Worm (Caenorhabditis elegans) whole organism, early embryonic: Measurements from ENCODE around the gene pigx-1.

Experiments
- B0310.2 ChIP-seq: sonication (generic microtip); optimal IDR thresholded peaks from 2 replicates; lab custom pipeline; 2016; ENCODE audit warnings: mild to moderate bottlenecking, missing genetic modification characterization, missing compliant biosample characterization
- ama-1 ChIP-seq: fragments of 150-350 bp; optimal IDR thresholded peaks from 2 replicates; lab custom pipeline; 2014
- ceh-13 ChIP-seq: fragments of 200-800 bp; sonication (Bioruptor generic); optimal IDR thresholded peaks from 2 replicates; lab custom pipeline; 2018; ENCODE audit warnings: mild to moderate bottlenecking, missing genetic modification characterization, missing compliant biosample characterization
- ceh-36 ChIP-seq: sonication (generic microtip); optimal IDR thresholded peaks from 2 replicates; lab custom pipeline; 2016; ENCODE audit warnings: missing genetic modification characterization, inconsistent platforms, missing compliant biosample characterization
- ets-7 ChIP-seq: sonication (generic microtip); optimal IDR thresholded peaks from 2 replicates; lab custom pipeline; 2016; ENCODE audit warnings: missing genotype, missing genetic modification characterization, missing compliant biosample characterization
- flt-1 ChIP-seq: fragments of 200-800 bp; sonication (Bioruptor generic); IDR thresholded peaks from 2 replicates; pipeline ENCODE4 v1.3.6; 2022; ENCODE audit warnings: missing genetic modification characterization, missing compliant biosample characterization
- hmbx-1 ChIP-seq: sonication (generic microtip); optimal IDR thresholded peaks from 2 replicates; lab custom pipeline; 2016; ENCODE audit warnings: mild to moderate bottlenecking, missing genetic modification characterization, missing compliant biosample characterization
- hmg-4 ChIP-seq: fragments of 200-800 bp; sonication (Bioruptor generic); optimal IDR thresholded peaks from 2 replicates; lab custom pipeline; 2018; ENCODE audit warnings: mild to moderate bottlenecking, missing genetic modification characterization, missing compliant biosample characterization
- hnd-1 ChIP-seq: sonication (generic microtip); optimal IDR thresholded peaks from 2 replicates; lab custom pipeline; 2016; ENCODE audit warnings: missing genetic modification characterization, missing compliant biosample characterization
- pes-1 ChIP-seq: fragments of 200-800 bp; sonication (Bioruptor generic); IDR thresholded peaks from 2 replicates; pipeline ENCODE4 v1.3.6; 2022; ENCODE audit warnings: missing genetic modification reagents, missing genetic modification characterization, missing compliant biosample characterization
- scrt-1 ChIP-seq: fragments of 200-800 bp; sonication (Bioruptor generic); IDR thresholded peaks from 2 replicates; pipeline ENCODE4 v1.3.6; 2022; ENCODE audit warnings: missing genetic modification characterization, missing compliant biosample characterization

ce11 chrX:1108874-1109273 lies 12.1 kb upstream of the pigx-1 start:
- TF ChIP-seq flt-1 (GFP tag; lab: Robert Waterston, UW) (no peak), scrt-1 (GFP tag; lab: Robert Waterston, UW) (no peak), ceh-36 (tag; lab: Kevin White, UChicago) (no peak), ets-7 (tag; lab: Kevin White, UChicago) (no peak), pes-1 (no peak), ama-1 (lab: Kevin White, UChicago) (no peak), hmbx-1 (tag; lab: Kevin White, UChicago) (no peak), hmg-4 (GFP tag; lab: Kevin White, UChicago) (no peak), hnd-1 (tag; lab: Kevin White, UChicago) (no peak), ceh-13 (GFP tag; lab: Kevin White, UChicago) (no peak), B0310.2 (tag; lab: Kevin White, UChicago) (no peak)
